Worm (Caenorhabditis elegans) whole organism, young adult: ENCODE measurements around the gene col-73.

ENCODE experiments used
- F10E7.11 ChIP-seq: sonication (generic microtip); optimal IDR thresholded peaks from 2 replicates; lab custom pipeline; 2017; ENCODE audit warnings: mild to moderate bottlenecking, missing genetic modification characterization, moderate library complexity, missing compliant biosample characterization
- F22D6.2 ChIP-seq: sonication (generic microtip); optimal IDR thresholded peaks from 2 replicates; lab custom pipeline; 2016; ENCODE audit warnings: mild to moderate bottlenecking, missing genetic modification characterization, missing compliant biosample characterization
- F33H1.4 ChIP-seq: fragments of 200-800 bp; sonication (Bioruptor generic); IDR thresholded peaks from 2 replicates; pipeline ENCODE4 v1.3.6; 2022; ENCODE audit warnings: missing genetic modification reagents, missing genetic modification characterization, missing compliant biosample characterization
- F39B2.1 ChIP-seq: fragments of 200-800 bp; sonication (Bioruptor generic); IDR thresholded peaks from 2 replicates; pipeline ENCODE4 v1.3.6; 2022; ENCODE audit warnings: missing genetic modification reagents, missing genetic modification characterization, missing compliant biosample characterization
- F49E8.2 ChIP-seq: sonication (generic microtip); optimal IDR thresholded peaks from 3 replicates; lab custom pipeline; 2017; ENCODE audit warnings: missing genetic modification characterization, mild to moderate bottlenecking, missing compliant biosample characterization, antibody characterized with exemption, moderate library complexity; ENCODE audit not compliant: insufficient read depth
- K11D2.4 ChIP-seq: fragments of 200-800 bp; sonication (Bioruptor generic); IDR thresholded peaks from 2 replicates; pipeline ENCODE4 v1.3.6; 2022; ENCODE audit warnings: missing genetic modification reagents, missing genetic modification characterization, missing compliant biosample characterization
- K12H6.12 ChIP-seq: fragments of 200-800 bp; sonication (Bioruptor generic); optimal IDR thresholded peaks from 2 replicates; lab custom pipeline; 2018; ENCODE audit warnings: mild to moderate bottlenecking, missing genetic modification characterization, missing compliant biosample characterization
- Y56A3A.18 ChIP-seq: fragments of 200-800 bp; sonication (Bioruptor generic); IDR thresholded peaks from 2 replicates; pipeline ENCODE4 v1.3.6; 2022; ENCODE audit warnings: missing genetic modification reagents, missing genetic modification characterization, missing compliant biosample characterization
- Y95B8A.8 ChIP-seq: fragments of 200-800 bp; sonication (Bioruptor generic); IDR thresholded peaks from 2 replicates; pipeline ENCODE4 v1.3.6; 2022; ENCODE audit warnings: missing genetic modification reagents, missing genetic modification characterization, missing compliant biosample characterization
- aptf-3 ChIP-seq: fragments of 200-800 bp; sonication (Bioruptor generic); IDR thresholded peaks from 2 replicates; pipeline ENCODE4 v1.3.6; 2022; ENCODE audit warnings: missing genetic modification characterization, missing compliant biosample characterization
- attf-5 ChIP-seq: fragments of 200-800 bp; sonication (Bioruptor generic); optimal IDR thresholded peaks from 2 replicates; lab custom pipeline; 2018; ENCODE audit warnings: mild to moderate bottlenecking, missing genetic modification characterization, missing compliant biosample characterization
- cebp-1 ChIP-seq, 2 experiments: fragments of 200-800 bp in 1 of 2; sonication (Bioruptor generic) in 1 of 2; sonication (generic microtip) in 1 of 2; IDR thresholded peaks in 1 of 2; optimal IDR thresholded peaks in 1 of 2; 2 replicates each; pipeline versions ENCODE4 v1.3.6 to Lab custom; 2017 to 2022; ENCODE audit warnings: missing compliant biosample characterization in 2 of 2, missing genetic modification characterization in 2 of 2, mild to moderate bottlenecking in 1 of 2, missing genetic modification reagents in 1 of 2, moderate library complexity in 1 of 2
- ceh-100 ChIP-seq: fragments of 200-800 bp; sonication (Bioruptor generic); IDR thresholded peaks from 2 replicates; pipeline ENCODE4 v1.3.6; 2022; ENCODE audit warnings: missing genetic modification reagents, missing genetic modification characterization, missing compliant biosample characterization
- chd-7 ChIP-seq: sonication (generic microtip); optimal IDR thresholded peaks from 2 replicates; lab custom pipeline; 2016; ENCODE audit warnings: mild to moderate bottlenecking, missing genetic modification characterization, moderate library complexity, missing compliant biosample characterization
- dox-1 ChIP-seq: fragments of 200-800 bp; sonication (Bioruptor generic); IDR thresholded peaks from 2 replicates; pipeline ENCODE4 v1.3.6; 2022; ENCODE audit warnings: missing genetic modification reagents, missing genetic modification characterization, missing compliant biosample characterization
- efl-1 ChIP-seq: fragments of 150-350 bp; optimal IDR thresholded peaks from 2 replicates; lab custom pipeline; 2014; ENCODE audit warnings: missing biosample characterization, missing genetic modification reagents, missing genetic modification characterization
- egl-44 ChIP-seq: fragments of 200-800 bp; sonication (Bioruptor generic); IDR thresholded peaks from 2 replicates; pipeline ENCODE4 v1.3.6; 2022; ENCODE audit warnings: missing genetic modification reagents, missing genetic modification characterization, missing compliant biosample characterization
- egrh-3 ChIP-seq: fragments of 200-800 bp; sonication (Bioruptor generic); IDR thresholded peaks from 2 replicates; pipeline ENCODE4 v1.3.6; 2022; ENCODE audit warnings: missing genetic modification reagents, missing genetic modification characterization, missing compliant biosample characterization
- hsf-1 ChIP-seq: fragments of 200-800 bp; sonication (Bioruptor generic); IDR thresholded peaks from 2 replicates; pipeline ENCODE4 v1.3.6; 2022; ENCODE audit warnings: missing genetic modification reagents, missing genetic modification characterization, missing compliant biosample characterization
- lag-1 ChIP-seq: fragments of 200-800 bp; sonication (Bioruptor generic); IDR thresholded peaks from 2 replicates; pipeline ENCODE4 v1.3.6; 2022; ENCODE audit warnings: missing genetic modification reagents, missing genetic modification characterization, missing compliant biosample characterization
- let-526 ChIP-seq: fragments of 200-800 bp; sonication (Bioruptor generic); IDR thresholded peaks from 2 replicates; pipeline ENCODE4 v1.3.6; 2022; ENCODE audit warnings: missing genetic modification reagents, missing genetic modification characterization, missing compliant biosample characterization
- lin-26 ChIP-seq: fragments of 200-800 bp; sonication (Bioruptor generic); IDR thresholded peaks from 2 replicates; pipeline ENCODE4 v1.3.6; 2022; ENCODE audit warnings: missing genetic modification reagents, missing genetic modification characterization, missing compliant biosample characterization
- lin-35 ChIP-seq, 3 experiments: fragments of 150-350 bp in 2 of 3; sonication (generic microtip) in 1 of 3; optimal IDR thresholded peaks; 2 replicates each; lab custom pipeline; 2014 to 2018; ENCODE audit warnings: missing biosample characterization in 3 of 3, missing genetic modification characterization in 3 of 3, missing genetic modification reagents in 3 of 3
- lir-1 ChIP-seq: fragments of 200-800 bp; sonication (Bioruptor generic); conservative IDR thresholded peaks from 2 replicates; pipeline ENCODE4 v1.3.6; 2022; ENCODE audit warnings: missing genetic modification reagents, missing genetic modification characterization, missing compliant biosample characterization
- nfya-1 ChIP-seq: sonication (generic microtip); optimal IDR thresholded peaks from 2 replicates; lab custom pipeline; 2017; ENCODE audit warnings: antibody characterized with exemption, missing compliant biosample characterization, missing genetic modification characterization, borderline replicate concordance; ENCODE audit not compliant: insufficient read depth
- nfyb-1 ChIP-seq: fragments of 200-800 bp; sonication (Bioruptor generic); IDR thresholded peaks from 2 replicates; pipeline ENCODE4 v1.3.6; 2022; ENCODE audit warnings: missing genetic modification reagents, missing genetic modification characterization, missing compliant biosample characterization
- nhr-80 ChIP-seq: sonication (generic microtip); optimal IDR thresholded peaks from 2 replicates; lab custom pipeline; 2016; ENCODE audit warnings: missing genetic modification characterization, missing compliant biosample characterization
- nhr-90 ChIP-seq: sonication (generic microtip); optimal IDR thresholded peaks from 2 replicates; lab custom pipeline; 2016; ENCODE audit warnings: missing genotype, mild to moderate bottlenecking, missing genetic modification characterization, missing compliant biosample characterization
- pbrm-1 ChIP-seq: fragments of 200-800 bp; sonication (Bioruptor generic); IDR thresholded peaks from 2 replicates; pipeline ENCODE4 v1.3.6; 2022; ENCODE audit warnings: missing genetic modification reagents, missing genetic modification characterization, missing compliant biosample characterization
- pha-4 ChIP-seq: fragments of 150-350 bp; sonication (generic microtip); optimal IDR thresholded peaks from 2 replicates; lab custom pipeline; 2014; ENCODE audit warnings: missing biosample characterization, missing genetic modification reagents, missing genetic modification characterization
- rpc-1 ChIP-seq, 2 experiments: fragments of 150-350 bp in 1 of 2; sonication (generic microtip) in 1 of 2; optimal IDR thresholded peaks; 2 replicates each; lab custom pipeline; 2014 to 2018; ENCODE audit warnings: missing biosample characterization in 1 of 2, missing genetic modification characterization in 1 of 2, missing genetic modification reagents in 1 of 2, missing genotype in 1 of 2
- snpc-1.1 ChIP-seq: sonication (generic microtip); optimal IDR thresholded peaks from 2 replicates; lab custom pipeline; 2017; ENCODE audit warnings: missing genetic modification characterization, mild to moderate bottlenecking, missing compliant biosample characterization, antibody characterized with exemption, moderate library complexity, missing genotype, missing genetic modification reagents; ENCODE audit not compliant: insufficient read depth
- snpc-3.4 ChIP-seq: sonication (generic microtip); optimal IDR thresholded peaks from 2 replicates; lab custom pipeline; 2017; ENCODE audit warnings: missing genetic modification characterization, mild to moderate bottlenecking, missing compliant biosample characterization, antibody characterized with exemption, moderate library complexity, missing genotype, missing genetic modification reagents
- tbp1 ChIP-seq: fragments of 200-800 bp; sonication (Bioruptor generic); optimal IDR thresholded peaks from 2 replicates; lab custom pipeline; 2018; ENCODE audit warnings: mild to moderate bottlenecking, missing genetic modification characterization, missing compliant biosample characterization
- tbx-9 ChIP-seq: sonication (generic microtip); optimal IDR thresholded peaks from 2 replicates; lab custom pipeline; 2016; ENCODE audit warnings: borderline replicate concordance, missing genetic modification characterization, inconsistent platforms, missing compliant biosample characterization
- xnd-1 ChIP-seq: sonication (generic microtip); optimal IDR thresholded peaks from 2 replicates; lab custom pipeline; 2016; ENCODE audit warnings: missing genotype, missing genetic modification reagents, missing genetic modification characterization, missing compliant biosample characterization
- zfh-2 ChIP-seq: fragments of 200-800 bp; sonication (Bioruptor generic); conservative IDR thresholded peaks from 2 replicates; pipeline ENCODE4 v1.3.6; 2022; ENCODE audit warnings: missing genetic modification reagents, missing genetic modification characterization, missing compliant biosample characterization
- ztf-25 ChIP-seq: fragments of 200-800 bp; sonication (Bioruptor generic); IDR thresholded peaks from 2 replicates; pipeline ENCODE4 v1.3.6; 2022; ENCODE audit warnings: missing genetic modification reagents, missing genetic modification characterization, missing compliant biosample characterization
- ztf-3 ChIP-seq: fragments of 200-800 bp; sonication (Bioruptor generic); optimal IDR thresholded peaks from 2 replicates; lab custom pipeline; 2018; ENCODE audit warnings: mild to moderate bottlenecking, missing genetic modification characterization, missing compliant biosample characterization
- ztf-6 ChIP-seq: fragments of 200-800 bp; sonication (Bioruptor generic); IDR thresholded peaks from 2 replicates; pipeline ENCODE4 v1.3.6; 2022; ENCODE audit warnings: missing genetic modification reagents, missing genetic modification characterization, missing compliant biosample characterization

The col-73 gene

DNA sequence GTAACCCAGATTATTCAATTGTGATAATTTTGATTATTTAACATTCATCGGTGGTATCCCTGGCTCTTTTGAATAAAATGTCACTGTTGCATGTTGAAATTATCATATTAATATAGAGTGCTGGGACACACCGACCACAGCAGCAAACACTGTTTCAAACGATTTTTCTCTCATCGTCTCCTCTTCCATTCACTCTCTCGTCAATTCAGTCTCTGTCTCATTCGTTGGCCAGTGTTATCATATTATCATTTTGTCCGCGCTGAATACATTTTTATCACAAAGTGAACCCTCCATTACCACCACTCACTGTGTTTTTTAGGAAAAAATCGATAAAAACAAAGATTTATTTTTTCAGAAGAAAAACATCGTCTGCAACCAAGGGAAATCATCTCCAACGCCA is 15.8 kb downstream of the col-73 start (continued):
- TF ChIP-seq rpc-1 (optimal IDR thresholded peaks at IDR 0.05; lab: Kevin White, UChicago), result no peak
- TF ChIP-seq rpc-1 (tag; optimal IDR thresholded peaks at IDR 0.05; lab: Kevin White, UChicago), result no peak
- TF ChIP-seq aptf-3 (GFP tag; lab: Robert Waterston, UW), result no peak
- TF ChIP-seq lag-1 (GFP tag; lab: Robert Waterston, UW), result no peak
- no peak for TF ChIP-seq K11D2.4 (GFP tag; lab: Robert Waterston, UW)
- TF ChIP-seq tbp1 (GFP tag; lab: Kevin White, UChicago), result peak; percentile 15
- no peak for TF ChIP-seq snpc-1.1 (tag; lab: Kevin White, UChicago)
- no peak for TF ChIP-seq ztf-6
- no peak for TF ChIP-seq egl-44
- no peak for TF ChIP-seq F10E7.11 (tag; lab: Kevin White, UChicago)
- no peak for TF ChIP-seq ztf-3 (GFP tag; lab: Kevin White, UChicago)
- TF ChIP-seq F49E8.2, result no peak
- TF ChIP-seq xnd-1 (tag; lab: Kevin White, UChicago), result no peak
- TF ChIP-seq efl-1 (GFP tag; lab: Kevin White, UChicago), result no peak
- TF ChIP-seq lin-26 (GFP tag; lab: Robert Waterston, UW), result no peak
- TF ChIP-seq tbx-9 (tag; lab: Kevin White, UChicago), result no peak
- TF ChIP-seq snpc-3.4 (tag; lab: Kevin White, UChicago), result no peak
- TF ChIP-seq ztf-25 (GFP tag; lab: Robert Waterston, UW), result no peak
- peak; percentile 54; the same call in 1 of the 2 replicates for TF ChIP-seq dox-1 (GFP tag; lab: Robert Waterston, UW)
- no peak for TF ChIP-seq nhr-90 (tag; lab: Kevin White, UChicago)

DNA sequence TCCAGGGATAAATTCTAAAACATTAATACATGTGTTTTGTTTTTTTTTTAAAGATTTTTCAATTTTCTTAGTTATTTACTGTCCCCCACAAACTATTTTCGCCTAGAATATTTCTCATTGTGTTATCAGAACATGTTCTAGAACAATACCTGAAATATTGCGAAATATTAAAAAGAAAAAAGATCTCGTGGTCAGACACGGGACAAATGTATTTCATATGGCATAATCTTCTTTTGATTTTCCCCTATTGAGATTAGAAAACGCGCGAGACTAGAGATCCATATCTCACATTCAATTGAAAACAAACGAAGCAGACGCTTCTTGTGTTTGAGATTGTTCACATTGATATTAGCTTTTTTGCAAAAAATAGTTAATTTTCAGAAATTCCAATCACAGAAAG is 16.8 kb downstream of the col-73 start:
- TF ChIP-seq nfya-1, result no peak
- peak; percentile 24; the same call in 1 of the 2 replicates for TF ChIP-seq let-526 (GFP tag; lab: Robert Waterston, UW)
- TF ChIP-seq attf-5 (GFP tag; lab: Kevin White, UChicago), result peak; percentile 39
- 0 out of 2 replicates have a peak, but pooled peaks have one; percentile 12 for TF ChIP-seq pbrm-1
- 0 out of 2 replicates have a peak, but pooled peaks have one; percentile 46 for TF ChIP-seq nfyb-1 (GFP tag; lab: Robert Waterston, UW)
- TF ChIP-seq F22D6.2 (tag; lab: Kevin White, UChicago), result no peak
- TF ChIP-seq cebp-1 (GFP tag; IDR thresholded peaks at IDR 0.05; lab: Robert Waterston, UW), result peak; percentile 96
- peak; percentile 99 for TF ChIP-seq cebp-1 (tag; optimal IDR thresholded peaks at IDR 0.05; lab: Kevin White, UChicago)
- no peak for TF ChIP-seq egrh-3 (GFP tag; lab: Robert Waterston, UW)
- 0 out of 2 replicates have a peak, but pooled peaks have one; percentile 13 for TF ChIP-seq lin-26 (GFP tag; lab: Robert Waterston, UW)

DNA sequence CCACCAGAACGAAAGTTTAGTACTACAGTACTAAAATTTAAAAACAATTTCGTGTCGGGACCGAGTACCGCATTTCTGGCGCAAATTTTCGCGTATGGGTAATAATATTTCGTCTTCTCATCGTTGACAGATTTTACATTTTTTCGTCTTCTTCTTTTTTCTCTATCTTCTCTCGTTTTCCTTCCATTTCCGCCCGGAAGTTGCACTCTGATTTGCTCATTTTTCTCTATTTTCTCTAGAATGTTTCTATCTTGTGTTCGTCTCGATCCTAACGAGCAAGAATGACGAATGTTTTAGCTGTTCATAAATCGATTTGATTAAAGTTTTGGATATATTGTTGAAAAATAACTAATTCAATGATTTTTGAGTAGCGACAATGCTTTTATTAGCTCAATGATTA is 17.4 kb downstream of the col-73 start:
- TF ChIP-seq F39B2.1 (GFP tag; lab: Robert Waterston, UW), result no peak
- 0 out of 2 replicates have a peak, but pooled peaks have one; percentile 19 for TF ChIP-seq K11D2.4 (GFP tag; lab: Robert Waterston, UW)

DNA sequence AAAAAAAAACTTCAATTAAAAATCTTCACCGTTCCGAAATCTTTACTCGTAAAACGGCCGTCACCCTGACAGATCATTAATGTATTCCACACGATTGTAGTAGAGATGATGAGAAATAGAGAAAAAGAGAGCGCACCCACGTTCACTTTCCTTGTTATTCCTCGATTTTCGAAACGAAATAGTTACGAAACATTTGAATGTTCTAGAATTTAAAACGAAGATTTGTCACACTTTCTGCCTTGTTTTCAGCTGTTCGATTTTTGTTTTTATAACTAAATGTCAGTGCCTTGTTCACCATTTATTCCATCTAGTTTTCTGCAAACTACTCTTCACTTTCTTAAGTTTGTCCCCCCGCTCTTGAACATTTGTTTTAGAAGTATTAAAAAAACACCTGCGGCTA is 18.2 kb downstream of the col-73 start:
- TF ChIP-seq hsf-1, result no peak
- no peak for TF ChIP-seq cebp-1 (GFP tag; IDR thresholded peaks at IDR 0.05; lab: Robert Waterston, UW)
- TF ChIP-seq cebp-1 (tag; optimal IDR thresholded peaks at IDR 0.05; lab: Kevin White, UChicago), result peak; percentile 66

DNA sequence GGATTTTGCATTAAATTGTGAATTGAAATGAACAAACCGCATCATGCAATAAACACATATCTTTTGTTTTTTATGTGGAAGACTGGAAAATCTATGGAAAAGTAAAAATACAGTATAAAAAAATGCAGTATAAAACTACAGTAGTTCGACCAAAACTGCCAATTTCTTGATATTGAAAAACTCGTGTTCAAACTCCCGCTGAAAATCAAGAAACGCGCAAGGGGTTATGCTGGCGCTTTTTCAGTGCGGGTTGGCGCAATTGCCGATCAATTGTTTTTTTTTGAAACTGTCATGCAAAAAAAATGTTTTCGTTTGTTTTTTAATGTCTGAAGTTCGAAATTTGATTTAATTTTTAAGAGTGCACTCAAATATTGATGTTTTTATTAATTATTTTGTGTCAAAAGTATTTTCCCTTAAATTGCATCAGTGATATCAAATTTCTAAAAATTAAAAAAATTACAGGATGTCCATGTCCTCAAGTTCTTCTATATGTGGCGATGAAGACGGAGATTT is 21.3 kb downstream of the col-73 start, which contains the start of gene dnj-9:
Gene dnj-9 (plus strand): TSS at position 463 of the 513 bp plus-strand sequence.
- TF ChIP-seq K12H6.12 (tag; lab: Kevin White, UChicago) (peak; percentile 71), Y56A3A.18 (GFP tag; lab: Robert Waterston, UW) (peak; percentile 95), pha-4 (tag; lab: Kevin White, UChicago) (peak; percentile 94), F33H1.4 (GFP tag; lab: Robert Waterston, UW) (peak; percentile 84), lir-1 (peak; percentile 78), chd-7 (peak; percentile 81), K11D2.4 (GFP tag; lab: Robert Waterston, UW) (peak; percentile 94), Y95B8A.8 (GFP tag; lab: Robert Waterston, UW) (peak; percentile 77; the same call in 1 of the 2 replicates), nhr-80 (peak; percentile 64), ceh-100 (peak; percentile 84), rpc-1 (optimal IDR thresholded peaks at IDR 0.05; lab: Kevin White, UChicago) (no peak), rpc-1 (tag; optimal IDR thresholded peaks at IDR 0.05; lab: Kevin White, UChicago) (no peak), zfh-2 (no peak), lin-35 (GFP tag; optimal IDR thresholded peaks at IDR 0.05; lab: Kevin White, UChicago) (peak; percentile 86 to 99 (median 92))
